Worm (Caenorhabditis elegans) whole organism, L3 larva: ENCODE measurements around the gene W09D6.1.

ENCODE experiments used
- ZK546.5 ChIP-seq: sonication (generic microtip); optimal IDR thresholded peaks from 2 replicates; lab custom pipeline; 2017; ENCODE audit warnings: missing biosample characterization, missing genetic modification characterization
- ama-1 ChIP-seq: fragments of 150-350 bp; optimal IDR thresholded peaks from 2 replicates; lab custom pipeline; 2018
- ceh-28 ChIP-seq: fragments of 150-350 bp; optimal IDR thresholded peaks from 2 replicates; lab custom pipeline; 2014; ENCODE audit warnings: missing biosample characterization, missing genetic modification reagents, missing genetic modification characterization
- ceh-82 ChIP-seq: fragments of 150-350 bp; optimal IDR thresholded peaks from 2 replicates; lab custom pipeline; 2014; ENCODE audit warnings: missing biosample characterization, missing genetic modification characterization
- daf-12 ChIP-seq: fragments of 150-350 bp; optimal IDR thresholded peaks from 2 replicates; lab custom pipeline; 2014; ENCODE audit warnings: missing biosample characterization, missing genetic modification reagents, missing genetic modification characterization
- egl-27 ChIP-seq: sonication (generic microtip); optimal IDR thresholded peaks from 4 replicates; lab custom pipeline; 2017; ENCODE audit warnings: missing biosample characterization, missing genetic modification reagents, missing genetic modification characterization
- egl-5 ChIP-seq: fragments of 150-350 bp; optimal IDR thresholded peaks from 2 replicates; lab custom pipeline; 2017; ENCODE audit warnings: missing biosample characterization, missing genetic modification reagents, missing genetic modification characterization, inconsistent platforms
- elt-1 ChIP-seq: fragments of 150-350 bp; optimal IDR thresholded peaks from 2 replicates; lab custom pipeline; 2014; ENCODE audit warnings: missing biosample characterization, missing genetic modification characterization
- elt-2 ChIP-seq: sonication (generic microtip); optimal IDR thresholded peaks from 2 replicates; lab custom pipeline; 2016; ENCODE audit warnings: missing genetic modification reagents, mild to moderate bottlenecking, missing genetic modification characterization, missing compliant biosample characterization
- elt-3 ChIP-seq, 3 experiments: fragments of 150-350 bp in 1 of 3; sonication (generic microtip) in 2 of 3; optimal IDR thresholded peaks; 2 replicates in 2 of 3; 4 replicates in 1 of 3; lab custom pipeline; 2014 to 2017; ENCODE audit warnings: missing biosample characterization in 3 of 3, missing genetic modification characterization in 3 of 3
- eor-1 ChIP-seq, 2 experiments: fragments of 150-350 bp; optimal IDR thresholded peaks; 2 replicates each; lab custom pipeline; 2014 to 2018; ENCODE audit warnings: missing biosample characterization in 2 of 2, missing genetic modification characterization in 2 of 2
- fkh-2 ChIP-seq: fragments of 150-350 bp; optimal IDR thresholded peaks from 2 replicates; lab custom pipeline; 2014; ENCODE audit warnings: missing biosample characterization, missing genetic modification reagents, missing genetic modification characterization
- fos-1 ChIP-seq: fragments of 150-350 bp; optimal IDR thresholded peaks from 2 replicates; lab custom pipeline; 2014; ENCODE audit warnings: missing biosample characterization, missing genetic modification characterization
- hmg-11 ChIP-seq: sonication (generic microtip); optimal IDR thresholded peaks from 2 replicates; lab custom pipeline; 2016; ENCODE audit warnings: missing genetic modification characterization, missing compliant biosample characterization
- jun-1 ChIP-seq: fragments of 150-350 bp; optimal IDR thresholded peaks from 2 replicates; lab custom pipeline; 2014; ENCODE audit warnings: missing biosample characterization, missing genetic modification reagents, missing genetic modification characterization
- lin-15B ChIP-seq: fragments of 150-350 bp; optimal IDR thresholded peaks from 2 replicates; lab custom pipeline; 2014; ENCODE audit warnings: missing biosample characterization, missing genetic modification characterization
- lin-39 ChIP-seq: fragments of 150-350 bp; optimal IDR thresholded peaks from 2 replicates; lab custom pipeline; 2018; ENCODE audit warnings: missing biosample characterization, missing genetic modification reagents, missing genetic modification characterization
- lsy-12 ChIP-seq: sonication (generic microtip); optimal IDR thresholded peaks from 2 replicates; lab custom pipeline; 2016; ENCODE audit warnings: mild to moderate bottlenecking, missing genetic modification characterization, missing compliant biosample characterization
- nfya-1 ChIP-seq: sonication (generic microtip); optimal IDR thresholded peaks from 2 replicates; lab custom pipeline; 2017; ENCODE audit warnings: missing genetic modification characterization, mild to moderate bottlenecking, missing compliant biosample characterization, antibody characterized with exemption, moderate library complexity; ENCODE audit not compliant: insufficient read depth
- nhr-11 ChIP-seq: fragments of 150-350 bp; optimal IDR thresholded peaks from 2 replicates; lab custom pipeline; 2014; ENCODE audit warnings: missing biosample characterization, missing genetic modification characterization
- nhr-12 ChIP-seq: fragments of 150-350 bp; optimal IDR thresholded peaks from 2 replicates; lab custom pipeline; 2014; ENCODE audit warnings: missing biosample characterization, missing genetic modification characterization
- nhr-23 ChIP-seq: fragments of 150-350 bp; optimal IDR thresholded peaks from 2 replicates; lab custom pipeline; 2014; ENCODE audit warnings: missing biosample characterization, missing genetic modification reagents, missing genetic modification characterization
- nhr-237 ChIP-seq: fragments of 150-350 bp; optimal IDR thresholded peaks from 2 replicates; lab custom pipeline; 2014; ENCODE audit warnings: missing biosample characterization, missing genetic modification characterization
- nhr-25 ChIP-seq: sonication (generic microtip); optimal IDR thresholded peaks from 2 replicates; lab custom pipeline; 2017; ENCODE audit warnings: missing biosample characterization, missing genetic modification characterization
- nhr-28 ChIP-seq: fragments of 150-350 bp; optimal IDR thresholded peaks from 2 replicates; lab custom pipeline; 2014; ENCODE audit warnings: missing biosample characterization, missing genetic modification characterization
- nhr-43 ChIP-seq: sonication (generic microtip); optimal IDR thresholded peaks from 2 replicates; lab custom pipeline; 2016; ENCODE audit warnings: mild to moderate bottlenecking, missing genetic modification characterization, missing compliant biosample characterization; ENCODE audit not compliant: poor library complexity, severe bottlenecking
- nhr-67 ChIP-seq: fragments of 150-350 bp; optimal IDR thresholded peaks from 2 replicates; lab custom pipeline; 2014; ENCODE audit warnings: missing biosample characterization, missing genetic modification characterization
- nhr-77 ChIP-seq: fragments of 150-350 bp; optimal IDR thresholded peaks from 2 replicates; lab custom pipeline; 2014; ENCODE audit warnings: missing biosample characterization, missing genetic modification characterization
- pha-4 ChIP-seq: fragments of 150-350 bp; optimal IDR thresholded peaks from 2 replicates; lab custom pipeline; 2014; ENCODE audit warnings: missing biosample characterization, missing genetic modification reagents, missing genetic modification characterization
- pqm-1 ChIP-seq: fragments of 150-350 bp; optimal IDR thresholded peaks from 2 replicates; lab custom pipeline; 2017; ENCODE audit warnings: missing biosample characterization, missing genetic modification characterization, inconsistent platforms
- sea-2 ChIP-seq: fragments of 150-350 bp; sonication (generic microtip); optimal IDR thresholded peaks from 4 replicates; lab custom pipeline; 2014; ENCODE audit warnings: missing biosample characterization, missing genetic modification reagents, missing genetic modification characterization
- snpc-4 ChIP-seq: fragments of 150-350 bp; optimal IDR thresholded peaks from 2 replicates; lab custom pipeline; 2014; ENCODE audit warnings: missing biosample characterization, missing genetic modification characterization
- unc-39 ChIP-seq: sonication (generic microtip); optimal IDR thresholded peaks from 4 replicates; lab custom pipeline; 2017; ENCODE audit warnings: missing biosample characterization, missing genetic modification characterization
- zag-1 ChIP-seq: fragments of 150-350 bp; optimal IDR thresholded peaks from 2 replicates; lab custom pipeline; 2014; ENCODE audit warnings: missing biosample characterization, missing genetic modification characterization
- ztf-11 ChIP-seq: fragments of 150-350 bp; optimal IDR thresholded peaks from 2 replicates; lab custom pipeline; 2014; ENCODE audit warnings: missing biosample characterization, missing genetic modification characterization
- ztf-4 ChIP-seq: fragments of 150-350 bp; optimal IDR thresholded peaks from 2 replicates; lab custom pipeline; 2014; ENCODE audit warnings: missing biosample characterization, missing genetic modification characterization

W09D6.1 gene

DNA sequence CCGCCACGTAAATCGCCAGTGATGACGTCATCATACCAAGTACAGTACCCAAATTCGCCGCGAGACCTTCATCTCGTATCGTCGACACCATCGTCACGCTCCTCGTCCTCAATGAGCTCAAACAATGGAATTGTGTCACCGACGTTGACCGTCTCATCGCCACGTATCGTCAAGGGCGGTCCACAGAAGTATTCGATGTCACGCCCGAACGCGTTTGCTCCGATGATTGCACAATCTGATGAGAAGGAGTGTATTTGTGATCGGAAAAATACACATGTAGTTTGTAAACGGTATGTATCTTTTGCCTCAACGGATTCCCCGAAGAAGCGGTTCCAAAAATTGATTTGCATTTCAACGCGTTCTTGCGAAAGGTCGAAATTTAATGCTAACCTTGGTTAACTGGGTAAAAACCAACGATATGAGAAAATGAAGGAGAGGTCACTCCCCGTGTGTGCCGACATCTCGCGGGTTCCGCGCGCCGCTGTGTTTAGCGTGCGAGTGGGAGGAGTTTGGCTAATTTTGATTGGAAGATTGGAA, 21.5 kb downstream of the W09D6.1 start:
- TF ChIP-seq sea-2 (no peak), nhr-23 (peak; percentile 28), ztf-4 (tag; lab: Kevin White, UChicago) (no peak), nhr-28 (tag; lab: Kevin White, UChicago) (no peak), pha-4 (tag; lab: Kevin White, UChicago) (no peak), eor-1 (tag; optimal IDR thresholded peaks at IDR 0.05; lab: Kevin White, UChicago) (no peak), lsy-12 (tag; lab: Kevin White, UChicago) (peak; percentile 53), nhr-77 (tag; lab: Kevin White, UChicago) (no peak), nhr-25 (peak; percentile 57), lin-15B (tag; lab: Kevin White, UChicago) (peak; percentile 39), nhr-12 (tag; lab: Kevin White, UChicago) (no peak), lin-39 (tag; lab: Kevin White, UChicago) (no peak), fkh-2 (tag; lab: Kevin White, UChicago) (no peak), jun-1 (tag; lab: Kevin White, UChicago) (peak; percentile 9), nfya-1 (tag; lab: Kevin White, UChicago) (peak; percentile 94), zag-1 (tag; lab: Kevin White, UChicago) (no peak), ceh-28 (tag; lab: Kevin White, UChicago) (no peak), nhr-43 (tag; lab: Kevin White, UChicago) (peak; percentile 81), nhr-11 (no peak), hmg-11 (tag; lab: Kevin White, UChicago) (no peak), fos-1 (tag; lab: Kevin White, UChicago) (no peak), unc-39 (no peak), egl-27 (no peak), ceh-82 (no peak), egl-5 (tag; lab: Kevin White, UChicago) (no peak), ztf-11 (tag; lab: Kevin White, UChicago) (no peak), elt-3 (tag; optimal IDR thresholded peaks at IDR 0.05; lab: Kevin White, UChicago) (no peak), ama-1 (lab: Kevin White, UChicago) (peak; percentile 98), snpc-4 (tag; lab: Kevin White, UChicago) (peak; percentile 98), nhr-237 (no peak), elt-2 (peak; percentile 24)

DNA sequence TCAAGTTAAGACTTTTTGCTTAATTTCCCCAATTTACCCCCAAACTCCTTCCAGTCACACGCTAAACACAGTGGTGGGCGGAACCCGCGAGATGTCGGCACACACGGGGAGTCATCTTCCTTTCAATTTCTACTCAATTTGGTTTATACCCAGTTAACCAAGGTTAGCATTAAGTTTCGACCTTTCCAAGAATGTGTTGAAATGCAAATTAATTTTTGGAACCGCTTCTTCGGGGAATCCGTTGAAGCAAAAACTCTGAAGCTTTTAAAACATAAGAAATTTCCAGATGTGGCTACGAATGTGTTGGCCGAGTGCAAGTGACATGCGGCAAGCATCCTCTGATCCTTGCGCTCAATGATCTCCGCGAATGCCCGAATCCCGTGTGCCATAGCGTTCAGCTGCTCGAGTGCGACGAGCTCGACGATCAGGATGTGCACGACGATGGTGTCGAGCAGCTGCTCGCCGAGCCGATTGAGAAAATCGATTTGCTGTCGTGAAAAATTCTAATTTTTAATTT, 22.3 kb downstream of the W09D6.1 start:
- no peak for TF ChIP-seq nhr-77 (tag; lab: Kevin White, UChicago)
- TF ChIP-seq elt-3 (tag; optimal IDR thresholded peaks at IDR 0.05; lab: Kevin White, UChicago): peak in 1 of 3 experiments; percentile 40
- no peak for TF ChIP-seq elt-1 (tag; lab: Kevin White, UChicago)
- TF ChIP-seq nhr-25: peak; percentile 37
- peak; percentile 24 for TF ChIP-seq pqm-1 (tag; lab: Kevin White, UChicago)
- TF ChIP-seq ama-1 (lab: Kevin White, UChicago): peak; percentile 89
- TF ChIP-seq daf-12 (tag; lab: Kevin White, UChicago): no peak
- no peak for TF ChIP-seq ceh-28 (tag; lab: Kevin White, UChicago)
- peak; percentile 97 for TF ChIP-seq snpc-4 (tag; lab: Kevin White, UChicago)
- TF ChIP-seq, all 47 proteins: peak for 5

DNA sequence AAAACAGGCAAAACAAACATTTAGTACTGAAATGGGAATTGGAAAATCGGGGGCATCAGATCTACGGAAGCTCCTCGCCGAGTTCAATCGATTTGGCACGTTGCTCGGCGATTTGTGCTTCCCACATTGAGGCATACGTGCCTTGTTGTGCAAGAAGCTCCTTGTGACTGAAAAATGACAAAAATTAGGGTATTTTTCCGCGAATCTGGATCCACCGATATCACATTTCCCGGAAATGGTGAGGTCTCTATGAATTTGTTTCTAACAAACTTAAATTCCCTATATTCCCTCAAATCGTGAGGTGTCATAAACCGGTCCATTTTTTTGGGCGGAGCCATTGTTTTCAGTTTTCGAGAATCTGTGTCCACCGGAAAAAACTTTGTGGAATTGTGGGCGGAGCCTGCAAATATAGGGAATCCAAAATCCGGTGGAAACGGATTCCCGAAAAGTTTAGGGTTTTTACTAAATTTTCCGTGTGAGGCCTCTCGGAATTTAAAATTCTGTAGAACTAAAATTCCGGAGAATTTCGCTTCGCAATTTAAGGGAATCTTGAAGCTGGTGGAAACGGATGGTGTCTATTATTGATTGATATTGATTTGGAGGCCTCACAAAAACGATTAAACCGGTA, 23.1 kb downstream of the W09D6.1 start:
- no peak for TF ChIP-seq zag-1 (tag; lab: Kevin White, UChicago)
- TF ChIP-seq elt-2: peak; percentile 31
- TF ChIP-seq jun-1 (tag; lab: Kevin White, UChicago): no peak
- TF ChIP-seq nhr-43 (tag; lab: Kevin White, UChicago): peak; percentile 57
- peak; percentile 12 for TF ChIP-seq nfya-1 (tag; lab: Kevin White, UChicago)
- TF ChIP-seq lsy-12 (tag; lab: Kevin White, UChicago): peak; percentile 50
- TF ChIP-seq elt-1 (tag; lab: Kevin White, UChicago): no peak
- TF ChIP-seq, all 47 proteins: peak for 4

DNA sequence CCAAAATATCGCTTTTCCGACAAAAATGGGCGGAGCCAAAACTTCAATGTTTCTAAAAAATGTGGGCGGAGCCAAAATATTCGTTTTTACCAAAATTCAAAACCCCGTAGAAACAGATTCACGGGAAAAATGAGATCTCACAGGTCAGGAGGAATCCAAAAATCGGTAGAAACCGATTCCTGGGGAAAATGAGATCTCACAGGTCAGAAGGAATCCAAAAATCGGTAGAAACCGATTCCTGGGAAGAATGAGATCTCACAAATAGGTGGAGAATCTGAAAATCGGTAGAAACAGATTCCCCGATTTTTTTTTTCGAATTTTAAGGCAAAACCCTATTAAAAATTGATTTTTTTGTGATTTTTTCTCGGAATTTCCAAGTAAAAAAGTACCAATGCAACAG, 24.8 kb downstream of the W09D6.1 start:
- no peak for TF ChIP-seq ceh-82
- TF ChIP-seq elt-2: no peak
- TF ChIP-seq hmg-11 (tag; lab: Kevin White, UChicago): no peak
- TF ChIP-seq nhr-67 (tag; lab: Kevin White, UChicago): no peak
- no peak for TF ChIP-seq unc-39
- TF ChIP-seq ztf-4 (tag; lab: Kevin White, UChicago): no peak
- no peak for TF ChIP-seq eor-1 (tag; optimal IDR thresholded peaks at IDR 0.05; lab: Kevin White, UChicago)
- no peak for TF ChIP-seq lin-39 (tag; lab: Kevin White, UChicago)
- no peak for TF ChIP-seq lsy-12 (tag; lab: Kevin White, UChicago)
- TF ChIP-seq ZK546.5 (tag; lab: Kevin White, UChicago): no peak
- TF ChIP-seq zag-1 (tag; lab: Kevin White, UChicago): no peak
- TF ChIP-seq snpc-4 (tag; lab: Kevin White, UChicago): no peak
